Fruit fly (Drosophila melanogaster) whole organism, wandering third instar larva: Measurements from ENCODE around the gene Cubn2.

Experiments
- Abd-B ChIP-seq: fragments of >200 bp; optimal IDR thresholded peaks from 2 replicates; lab custom pipeline; 2017; ENCODE audit warnings: missing biosample characterization, missing genetic modification characterization
- jim ChIP-seq: fragments of 175-275, 200-325 bp; sonication (Bioruptor generic); optimal IDR thresholded peaks from 2 replicates; lab custom pipeline; 2016; ENCODE audit warnings: missing biosample characterization, mild to moderate bottlenecking, missing genetic modification characterization
- lola ChIP-seq: fragments of >200 bp; optimal IDR thresholded peaks from 2 replicates; lab custom pipeline; 2017; ENCODE audit warnings: missing biosample characterization, missing genetic modification characterization
- pan ChIP-seq: fragments of >200 bp; optimal IDR thresholded peaks from 2 replicates; lab custom pipeline; 2017
- woc ChIP-seq: sonication (Bioruptor generic); optimal IDR thresholded peaks from 2 replicates; lab custom pipeline; 2016; ENCODE audit warnings: missing biosample characterization, mild to moderate bottlenecking, missing genetic modification characterization

dm6 chr3L:11858745-11859144, 44.2 kb upstream of the Cubn2 start:
- no peak for TF ChIP-seq Abd-B (GFP tag; lab: Kevin White, UChicago)
- no peak for TF ChIP-seq lola (GFP tag; lab: Kevin White, UChicago)
- TF ChIP-seq woc = no peak
- TF ChIP-seq jim (GFP tag; lab: Kevin White, UChicago) = no peak
- no peak for TF ChIP-seq pan (lab: Kevin White, UChicago)
